Worm (Caenorhabditis elegans) whole organism, L2 larva: Measurements from ENCODE around the gene fbxb-16.

Experiments
- ama-1 ChIP-seq: fragments of 150-350 bp; optimal IDR thresholded peaks from 2 replicates; lab custom pipeline; 2018; ENCODE audit warnings: inconsistent platforms
- blmp-1 ChIP-seq: sonication (generic microtip); optimal IDR thresholded peaks from 2 replicates; lab custom pipeline; 2017; ENCODE audit warnings: missing genetic modification characterization, mild to moderate bottlenecking, missing compliant biosample characterization, antibody characterized with exemption, moderate library complexity; ENCODE audit not compliant: insufficient read depth
- ceh-82 ChIP-seq: fragments of 150-350 bp; optimal IDR thresholded peaks from 2 replicates; lab custom pipeline; 2014; ENCODE audit warnings: missing biosample characterization, missing genetic modification characterization
- egl-27 ChIP-seq: sonication (generic microtip); optimal IDR thresholded peaks from 3 replicates; lab custom pipeline; 2017; ENCODE audit warnings: missing biosample characterization, missing genetic modification reagents, missing genetic modification characterization
- nhr-10 ChIP-seq: sonication (generic microtip); optimal IDR thresholded peaks from 2 replicates; lab custom pipeline; 2017; ENCODE audit warnings: missing biosample characterization, missing genetic modification characterization
- nhr-11 ChIP-seq: fragments of 150-350 bp; optimal IDR thresholded peaks from 2 replicates; lab custom pipeline; 2014; ENCODE audit warnings: missing biosample characterization, missing genetic modification characterization
- nhr-21 ChIP-seq: fragments of 150-350 bp; optimal IDR thresholded peaks from 2 replicates; lab custom pipeline; 2014; ENCODE audit warnings: missing biosample characterization, missing genetic modification characterization
- nhr-25 ChIP-seq: fragments of 150-350 bp; sonication (generic microtip); optimal IDR thresholded peaks from 3 replicates; lab custom pipeline; 2014; ENCODE audit warnings: missing biosample characterization, missing genetic modification characterization
- skn-1 ChIP-seq: sonication (generic microtip); optimal IDR thresholded peaks from 2 replicates; lab custom pipeline; 2017; ENCODE audit warnings: missing biosample characterization, missing genetic modification characterization
- sma-9 ChIP-seq, 2 experiments: fragments of 150-350 bp in 1 of 2; sonication (generic microtip) in 1 of 2; optimal IDR thresholded peaks; 2 replicates each; lab custom pipeline; 2014 to 2016; ENCODE audit warnings: missing genetic modification characterization in 2 of 2, mild to moderate bottlenecking in 1 of 2, missing biosample characterization in 1 of 2, missing compliant biosample characterization in 1 of 2, missing genetic modification reagents in 1 of 2, moderate library complexity in 1 of 2
- unc-62 ChIP-seq: fragments of 150-350 bp; optimal IDR thresholded peaks from 2 replicates; lab custom pipeline; 2014; ENCODE audit warnings: missing biosample characterization, missing genetic modification reagents, missing genetic modification characterization
- ztf-1 ChIP-seq: fragments of 200-800 bp; sonication (Bioruptor generic); conservative IDR thresholded peaks from 2 replicates; pipeline ENCODE4 v1.3.6; 2022; ENCODE audit warnings: missing genetic modification characterization, missing compliant biosample characterization

- TF ChIP-seq nhr-11 (tag; lab: Kevin White, UChicago), result no peak
- TF ChIP-seq ceh-82 (tag; lab: Kevin White, UChicago), result no peak
- no peak for TF ChIP-seq unc-62 (GFP tag; lab: Kevin White, UChicago)
- TF ChIP-seq skn-1 (tag; lab: Kevin White, UChicago), result no peak
- TF ChIP-seq nhr-25 (tag; lab: Kevin White, UChicago), result no peak
- TF ChIP-seq nhr-10 (tag; lab: Kevin White, UChicago), result no peak
- TF ChIP-seq ztf-1 (GFP tag; lab: Robert Waterston, UW), result no peak
- no peak for TF ChIP-seq blmp-1
- TF ChIP-seq nhr-21 (tag; lab: Kevin White, UChicago), result no peak
- TF ChIP-seq ama-1 (lab: Kevin White, UChicago), result no peak
- no peak for TF ChIP-seq egl-27 (tag; lab: Kevin White, UChicago)
- TF ChIP-seq sma-9 (GFP tag; optimal IDR thresholded peaks at IDR 0.05; lab: Kevin White, UChicago), result no peak
- no peak for TF ChIP-seq sma-9 (tag; optimal IDR thresholded peaks at IDR 0.05; lab: Kevin White, UChicago)
Measured at ce11 chrII:1683742-1684141, 32.0 kb upstream of the fbxb-16 start, which contains the start of gene fbxb-25.
